Worm (Caenorhabditis elegans) whole organism, L4/young adult: Measurements from ENCODE around the gene K02H11.4.

Experiments used
- dao-5 ChIP-seq: sonication (generic microtip); optimal IDR thresholded peaks from 2 replicates; lab custom pipeline; 2016; ENCODE audit warnings: missing genotype, missing genetic modification characterization, moderate library complexity, missing compliant biosample characterization
- him-1 ChIP-seq: sonication (generic microtip); optimal IDR thresholded peaks from 2 replicates; lab custom pipeline; 2016; ENCODE audit warnings: missing genotype, missing genetic modification reagents, missing genetic modification characterization, missing compliant biosample characterization

DNA sequence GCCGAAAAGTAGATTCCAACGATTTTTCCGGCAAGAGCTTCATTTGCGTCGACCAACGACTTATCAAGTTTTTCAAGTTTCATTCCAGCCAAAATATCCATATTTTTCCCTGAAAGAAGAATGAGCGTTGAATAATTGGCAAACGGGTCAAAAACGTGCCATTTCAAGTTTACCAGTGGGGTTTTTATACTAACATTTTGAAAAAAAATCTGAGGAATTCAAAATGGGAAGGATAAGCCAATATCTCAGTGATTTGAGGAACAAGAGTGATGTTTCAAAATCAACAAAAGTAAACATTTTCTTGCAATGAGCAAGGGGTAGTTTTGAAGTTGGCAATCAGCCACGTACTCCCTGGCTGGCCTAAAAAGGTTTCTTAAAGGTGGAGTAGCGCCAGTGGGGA lies 3.3 kb upstream of the K02H11.4 start, which contains the start of gene trx-5:
- TF ChIP-seq him-1 (tag; lab: Kevin White, UChicago) (no peak), dao-5 (tag; lab: Kevin White, UChicago) (no peak)
